Worm (Caenorhabditis elegans): Measurements from ENCODE around the gene M04D8.4.

- TF ChIP-seq snpc-4 (tag; optimal IDR thresholded peaks at IDR 0.05), result no peak
- no peak for TF ChIP-seq unc-62 (GFP tag; optimal IDR thresholded peaks at IDR 0.05)
- TF ChIP-seq mls-2 (tag; optimal IDR thresholded peaks at IDR 0.05), result no peak
- no peak for TF ChIP-seq unc-39 (tag; optimal IDR thresholded peaks at IDR 0.05)
- no peak for TF ChIP-seq lsy-2 (tag; optimal IDR thresholded peaks at IDR 0.05)
- no peak for TF ChIP-seq ces-1 (GFP tag; optimal IDR thresholded peaks at IDR 0.05)
- no peak for TF ChIP-seq mab-5 (tag; optimal IDR thresholded peaks at IDR 0.05)
- TF ChIP-seq nhr-76 (tag; optimal IDR thresholded peaks at IDR 0.05), result no peak
Measured at ce11 chrIII:10040013-10040412, 9.6 kb upstream of the M04D8.4 start, which contains the start of gene T16G12.7.
